Fruit fly (Drosophila melanogaster) whole organism: ENCODE measurements around the gene CG9164.

Experiments
- CG8478 ChIP-seq: fragments of >200 bp; optimal IDR thresholded peaks from 2 replicates; lab custom pipeline; 2018; ENCODE audit warnings: inconsistent platforms
- Dll ChIP-seq: fragments of >200 bp; optimal IDR thresholded peaks from 2 replicates; lab custom pipeline; 2017
- EcR ChIP-seq, 2 experiments: fragments of >200 bp; optimal IDR thresholded peaks; 2 replicates each; lab custom pipeline; 2017; ENCODE audit warnings: missing biosample characterization in 2 of 2, missing genetic modification characterization in 2 of 2, missing genetic modification reagents in 2 of 2
- psq ChIP-seq: fragments of >200 bp; optimal IDR thresholded peaks from 2 replicates; lab custom pipeline; 2017

DNA sequence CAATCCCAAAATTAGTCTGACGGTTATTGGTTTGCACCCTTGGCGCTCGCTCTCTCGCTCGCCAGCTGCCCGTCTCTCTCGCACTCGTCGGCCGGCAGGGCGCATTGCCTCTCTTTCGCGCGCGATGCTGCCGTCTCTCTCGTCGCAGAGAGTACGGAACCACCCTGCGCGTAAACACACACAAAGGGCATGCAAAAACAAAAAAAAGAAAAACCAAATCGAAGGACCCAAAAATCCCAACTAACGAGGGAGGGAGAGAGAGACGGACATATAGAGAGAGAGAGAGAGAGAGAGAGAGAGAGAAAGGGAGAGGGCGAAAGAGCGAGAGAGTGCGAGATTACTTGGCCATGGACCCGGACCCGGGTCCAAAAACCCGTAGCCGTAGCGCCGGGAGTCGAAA lies 28.8 kb downstream of the CG9164 start:
- no peak for TF ChIP-seq EcR (GFP tag; optimal IDR thresholded peaks at IDR 0.05; lab: Kevin White, UChicago)
- no peak for TF ChIP-seq Dll (lab: Kevin White, UChicago)
- no peak for TF ChIP-seq CG8478 (lab: Kevin White, UChicago)
- no peak for TF ChIP-seq psq (lab: Kevin White, UChicago)
